Fruit fly (Drosophila melanogaster): ENCODE measurements around the gene CG9981.

The CG9981 gene

DNA sequence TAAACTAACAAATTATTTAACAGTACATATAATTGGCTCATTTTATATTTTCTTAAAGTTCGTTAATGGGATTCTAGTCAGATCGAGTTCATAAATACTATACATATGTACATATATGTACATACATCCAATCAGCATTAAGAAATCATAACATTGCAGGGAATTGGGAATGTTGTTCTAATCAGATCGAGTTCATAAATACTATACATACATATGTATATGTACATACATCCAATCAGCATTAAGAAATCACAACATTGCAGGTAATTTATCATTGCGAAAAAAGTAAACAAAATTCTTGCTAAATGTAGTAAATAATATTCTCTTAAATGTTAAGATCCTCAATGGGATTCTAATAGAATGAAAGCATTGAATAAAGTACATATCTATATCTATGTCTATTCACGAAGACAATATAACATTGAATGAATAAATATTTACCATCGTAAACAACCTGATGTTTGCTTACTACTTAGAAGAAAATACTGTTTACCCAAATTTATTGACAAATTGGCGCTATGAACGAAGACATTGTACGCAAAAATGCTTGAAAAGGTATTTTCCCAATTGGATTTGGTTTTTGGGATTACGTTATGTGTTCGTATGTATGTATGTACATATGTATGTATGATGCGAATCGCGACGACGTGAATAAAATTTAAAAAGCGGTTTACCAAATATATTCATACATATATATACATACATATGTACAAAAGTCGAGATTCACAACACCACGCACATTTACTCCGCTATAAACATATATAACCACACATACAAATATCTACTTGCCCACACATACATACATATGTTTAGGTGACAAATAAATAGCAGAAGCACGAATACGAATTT is 21.0 kb downstream of the CG9981 start (continued):
- TF ChIP-seq exex (tag; optimal IDR thresholded peaks at IDR 0.05) = peak; percentile 76
- TF ChIP-seq sna (GFP tag; IDR thresholded peaks at IDR 0.05; ENCODE audit: partially characterized antibody) = no peak
- TF ChIP-seq CG10321 (GFP tag; IDR thresholded peaks at IDR 0.05) = no peak
- peak; percentile 70 for TF ChIP-seq CG12744 (GFP tag; optimal IDR thresholded peaks at IDR 0.05)
- TF ChIP-seq CG30403 (GFP tag; optimal IDR thresholded peaks at IDR 0.05) = no peak
- peak; percentile 32 for TF ChIP-seq CG10267 (tag; optimal IDR thresholded peaks at IDR 0.05)
- TF ChIP-seq zfh2 (GFP tag; optimal IDR thresholded peaks at IDR 0.05) = no peak
- no peak for TF ChIP-seq run (tag; optimal IDR thresholded peaks at IDR 0.05)
- no peak for TF ChIP-seq Vsx1 (GFP tag; optimal IDR thresholded peaks at IDR 0.05)
- peak; percentile 89 for TF ChIP-seq MTF-1 (GFP tag; optimal IDR thresholded peaks at IDR 0.05; ENCODE audit: borderline replicate concordance)
- peak; percentile 11 for TF ChIP-seq Sry-δ (GFP tag; optimal IDR thresholded peaks at IDR 0.05)
- no peak for TF ChIP-seq HLH54F (GFP tag; optimal IDR thresholded peaks at IDR 0.05)
- TF ChIP-seq nerfin-1 (tag; optimal IDR thresholded peaks at IDR 0.05) = peak; percentile 82
- TF ChIP-seq E2f1 (GFP tag; IDR thresholded peaks at IDR 0.05) = no peak; the same call in 1 of the 2 replicates
- peak; percentile 48 for TF ChIP-seq Sry-β (GFP tag; optimal IDR thresholded peaks at IDR 0.05)
- TF ChIP-seq seq (GFP tag; IDR thresholded peaks at IDR 0.05) = peak; percentile 75
- TF ChIP-seq sug (tag; optimal IDR thresholded peaks at IDR 0.05) = peak; percentile 84
- TF ChIP-seq HHEX (GFP tag; optimal IDR thresholded peaks at IDR 0.05) = peak; percentile 86
- TF ChIP-seq bowl (GFP tag; IDR thresholded peaks at IDR 0.05) = no peak
- peak; percentile 75 for TF ChIP-seq CG13123 (GFP tag; optimal IDR thresholded peaks at IDR 0.05)
- TF ChIP-seq Lpt (GFP tag; optimal IDR thresholded peaks at IDR 0.05) = no peak
- TF ChIP-seq Gug (GFP tag; IDR thresholded peaks at IDR 0.05) = no peak
- TF ChIP-seq CG4707 (GFP tag; optimal IDR thresholded peaks at IDR 0.05) = peak; percentile 71
- peak; percentile 83 for TF ChIP-seq unpg (GFP tag; optimal IDR thresholded peaks at IDR 0.05)
- TF ChIP-seq CG16779 (GFP tag; IDR thresholded peaks at IDR 0.05) = peak; percentile 70; the same call in 1 of the 2 replicates
- peak; percentile 44 for TF ChIP-seq CG14965 (GFP tag; optimal IDR thresholded peaks at IDR 0.05; ENCODE audit: borderline replicate concordance)
- no peak for TF ChIP-seq CG12769 (tag; optimal IDR thresholded peaks at IDR 0.05)
- no peak for TF ChIP-seq Dad (GFP tag; optimal IDR thresholded peaks at IDR 0.05)
- no peak for TF ChIP-seq peb (GFP tag; IDR thresholded peaks at IDR 0.05)
- TF ChIP-seq sob (GFP tag; IDR thresholded peaks at IDR 0.05) = peak; percentile 81; the same call in 1 of the 2 replicates
- peak; percentile 38; the same call in 1 of the 3 replicates for TF ChIP-seq B-H1 (GFP tag; IDR thresholded peaks at IDR 0.05)
- TF ChIP-seq CG1024 (GFP tag; IDR thresholded peaks at IDR 0.05) = peak; percentile 32; the same call in 1 of the 2 replicates
- peak; percentile 36 for TF ChIP-seq CG8359 (GFP tag; optimal IDR thresholded peaks at IDR 0.05; ENCODE audit: borderline replicate concordance)
- TF ChIP-seq Xbp1 (GFP tag; optimal IDR thresholded peaks at IDR 0.05) = no peak
- no peak for TF ChIP-seq CG9609 (GFP tag; optimal IDR thresholded peaks at IDR 0.05)
- TF ChIP-seq CG6175 (GFP tag; IDR thresholded peaks at IDR 0.05) = no peak
- peak; percentile 34 for TF ChIP-seq CG8290 (GFP tag; optimal IDR thresholded peaks at IDR 0.05)
- TF ChIP-seq CG8290 (tag; optimal IDR thresholded peaks at IDR 0.05) = peak in 1 of 2 experiments; percentile 78
- TF ChIP-seq ash1 (GFP tag; optimal IDR thresholded peaks at IDR 0.05) = peak; percentile 67
- no peak for TF ChIP-seq CG1647 (GFP tag; optimal IDR thresholded peaks at IDR 0.05)
- no peak for TF ChIP-seq pnt (GFP tag; optimal IDR thresholded peaks at IDR 0.05)
- peak; percentile 85 for TF ChIP-seq CG15514 (GFP tag; optimal IDR thresholded peaks at IDR 0.05)
- peak; percentile 93 for TF ChIP-seq CG33557 (GFP tag; optimal IDR thresholded peaks at IDR 0.05)
- peak; percentile 47 for TF ChIP-seq CG12236 (GFP tag; optimal IDR thresholded peaks at IDR 0.05)
- peak; percentile 49 for TF ChIP-seq tup (GFP tag; optimal IDR thresholded peaks at IDR 0.05)
- peak; percentile 92 for TF ChIP-seq Atf6 (GFP tag; IDR thresholded peaks at IDR 0.05)
- TF ChIP-seq psq (GFP tag; optimal IDR thresholded peaks at IDR 0.05) = peak; percentile 29
- TF ChIP-seq CG43689 (GFP tag; IDR thresholded peaks at IDR 0.05) = no peak
- TF ChIP-seq CG7357 (GFP tag; IDR thresholded peaks at IDR 0.05) = no peak
